Fruit fly (Drosophila melanogaster): ENCODE results near the gene CG7341.
A peak's percentile ranks its signal among the peaks of the same experiment; 100 is the strongest.

Gene CG7341

dm6 chr3L:18077649-18078417, 34.9 kb upstream of the CG7341 start:
- TF ChIP-seq dmrt93B (GFP tag; optimal IDR thresholded peaks at IDR 0.05) (peak; percentile 79), CrebA (GFP tag; optimal IDR thresholded peaks at IDR 0.05; ENCODE audit: borderline replicate concordance) (no peak), tai (GFP tag; optimal IDR thresholded peaks at IDR 0.05) (no peak), Vsx2 (GFP tag; optimal IDR thresholded peaks at IDR 0.05; ENCODE audit: partially characterized antibody) (no peak), HLH106 (tag; optimal IDR thresholded peaks at IDR 0.05) (peak; percentile 78), Myc (optimal IDR thresholded peaks at IDR 0.05) (no peak), h (GFP tag; optimal IDR thresholded peaks at IDR 0.05) (peak; percentile 17), sage (GFP tag; optimal IDR thresholded peaks at IDR 0.05) (no peak), rgr (GFP tag; optimal IDR thresholded peaks at IDR 0.05) (peak; percentile 52), Hr83 (GFP tag; optimal IDR thresholded peaks at IDR 0.05; ENCODE audit: poor library complexity, severe bottlenecking) (peak; percentile 15), ey (GFP tag; optimal IDR thresholded peaks at IDR 0.05) (no peak), CG9705 (GFP tag; optimal IDR thresholded peaks at IDR 0.05) (peak; percentile 51), N (GFP tag; optimal IDR thresholded peaks at IDR 0.05) (no peak), GATAd (GFP tag; optimal IDR thresholded peaks at IDR 0.05) (no peak), foxo (GFP tag; optimal IDR thresholded peaks at IDR 0.05) (peak in 1 of 2 experiments; percentile 69), dl (GFP tag; optimal IDR thresholded peaks at IDR 0.05; ENCODE audit: insufficient read depth in 1 of 2, partially characterized antibody in 2 of 2) (peak in 1 of 2 experiments; percentile 19), lola (GFP tag; optimal IDR thresholded peaks at IDR 0.05) (no peak), Hnf4 (GFP tag; optimal IDR thresholded peaks at IDR 0.05) (peak; percentile 5), jim (GFP tag; optimal IDR thresholded peaks at IDR 0.05) (no peak), Rel (GFP tag; optimal IDR thresholded peaks at IDR 0.05) (no peak), Rel (tag; optimal IDR thresholded peaks at IDR 0.05) (peak; percentile 6), OdsH (GFP tag; optimal IDR thresholded peaks at IDR 0.05) (peak; percentile 45), br (GFP tag; optimal IDR thresholded peaks at IDR 0.05) (no peak), woc (GFP tag; optimal IDR thresholded peaks at IDR 0.05) (peak; percentile 41), Hr78 (GFP tag; optimal IDR thresholded peaks at IDR 0.05) (no peak), pan (optimal IDR thresholded peaks at IDR 0.05) (no peak), Sp1 (GFP tag; optimal IDR thresholded peaks at IDR 0.05) (peak; percentile 81), Jra (GFP tag; optimal IDR thresholded peaks at IDR 0.05) (no peak), psq (GFP tag; optimal IDR thresholded peaks at IDR 0.05) (peak; percentile 73), sv (GFP tag; optimal IDR thresholded peaks at IDR 0.05) (no peak), CG32264 (GFP tag; optimal IDR thresholded peaks at IDR 0.05) (no peak), Abd-B (GFP tag; optimal IDR thresholded peaks at IDR 0.05) (no peak), brk (GFP tag; optimal IDR thresholded peaks at IDR 0.05) (no peak), Dfd (GFP tag; optimal IDR thresholded peaks at IDR 0.05) (no peak), fru (GFP tag; optimal IDR thresholded peaks at IDR 0.05) (peak; percentile 48), dsf (GFP tag; optimal IDR thresholded peaks at IDR 0.05; ENCODE audit: borderline replicate concordance) (no peak), Mio (GFP tag; optimal IDR thresholded peaks at IDR 0.05) (no peak), Dif (GFP tag; optimal IDR thresholded peaks at IDR 0.05; ENCODE audit: partially characterized antibody) (peak; percentile 56), usp (GFP tag; optimal IDR thresholded peaks at IDR 0.05) (no peak)

DNA sequence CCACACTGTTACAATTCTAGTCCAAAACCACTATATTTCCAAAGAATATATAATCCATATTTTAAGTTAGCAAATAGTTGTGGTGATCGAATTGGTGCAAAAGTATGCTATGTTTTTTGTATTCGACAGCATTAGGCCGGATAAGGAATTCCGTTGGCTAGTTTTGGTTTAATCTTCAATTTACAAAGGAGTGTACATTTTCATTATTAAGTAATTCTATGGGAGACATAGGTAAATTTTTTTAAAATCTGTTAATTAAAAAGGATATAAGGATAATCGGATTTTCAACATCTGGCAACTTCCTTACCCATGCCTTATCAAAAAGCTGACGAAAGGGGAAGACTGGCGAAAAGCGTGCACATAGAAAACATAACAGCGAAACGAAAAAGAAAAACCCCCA, 34.1 kb upstream of the CG7341 start:
- TF ChIP-seq Mio (GFP tag; optimal IDR thresholded peaks at IDR 0.05) (no peak), rgr (GFP tag; optimal IDR thresholded peaks at IDR 0.05) (no peak), Myc (optimal IDR thresholded peaks at IDR 0.05) (no peak), fru (GFP tag; optimal IDR thresholded peaks at IDR 0.05) (peak; percentile 51), sv (GFP tag; optimal IDR thresholded peaks at IDR 0.05) (no peak), Hr83 (GFP tag; optimal IDR thresholded peaks at IDR 0.05; ENCODE audit: poor library complexity, severe bottlenecking) (no peak)
